Worm (Caenorhabditis elegans) whole organism, late embryonic: ENCODE data around the gene zyg-11.

Experiments used
- C38D4.7 ChIP-seq: fragments of 200-800 bp; sonication (Bioruptor generic); optimal IDR thresholded peaks from 2 replicates; lab custom pipeline; 2018; ENCODE audit warnings: mild to moderate bottlenecking, missing genetic modification characterization, moderate library complexity, missing compliant biosample characterization
- K09A11.1 ChIP-seq: sonication (generic microtip); optimal IDR thresholded peaks from 2 replicates; lab custom pipeline; 2017; ENCODE audit warnings: antibody characterized with exemption, mild to moderate bottlenecking, missing genetic modification characterization, missing compliant biosample characterization; ENCODE audit not compliant: insufficient read depth
- T23F11.4 ChIP-seq: fragments of 200-800 bp; sonication (Bioruptor generic); optimal IDR thresholded peaks from 2 replicates; lab custom pipeline; 2018; ENCODE audit warnings: mild to moderate bottlenecking, missing genetic modification characterization, missing compliant biosample characterization
- ceh-18 ChIP-seq: sonication (generic microtip); optimal IDR thresholded peaks from 2 replicates; lab custom pipeline; 2016; ENCODE audit warnings: missing genetic modification characterization, missing compliant biosample characterization
- ceh-19 ChIP-seq: fragments of 200-800 bp; sonication (Bioruptor generic); optimal IDR thresholded peaks from 2 replicates; lab custom pipeline; 2018; ENCODE audit warnings: mild to moderate bottlenecking, missing genetic modification characterization, missing compliant biosample characterization
- ceh-24 ChIP-seq: sonication (generic microtip); optimal IDR thresholded peaks from 2 replicates; lab custom pipeline; 2016; ENCODE audit warnings: mild to moderate bottlenecking, missing genetic modification characterization, missing compliant biosample characterization
- ceh-31 ChIP-seq: sonication (generic microtip); optimal IDR thresholded peaks from 2 replicates; lab custom pipeline; 2016; ENCODE audit warnings: missing genetic modification characterization, missing compliant biosample characterization
- ceh-45 ChIP-seq: fragments of 200-800 bp; sonication (Bioruptor generic); IDR thresholded peaks from 2 replicates; pipeline ENCODE4 v1.3.6; 2022; ENCODE audit warnings: missing genetic modification reagents, missing genetic modification characterization, missing compliant biosample characterization
- ceh-48 ChIP-seq: sonication (generic microtip); optimal IDR thresholded peaks from 2 replicates; lab custom pipeline; 2016; ENCODE audit warnings: missing genetic modification characterization, inconsistent platforms, missing compliant biosample characterization
- che-1 ChIP-seq: sonication (generic microtip); optimal IDR thresholded peaks from 2 replicates; lab custom pipeline; 2016; ENCODE audit warnings: mild to moderate bottlenecking, missing genetic modification characterization, missing compliant biosample characterization
- dmd-4 ChIP-seq: sonication (generic microtip); optimal IDR thresholded peaks from 2 replicates; lab custom pipeline; 2016; ENCODE audit warnings: borderline replicate concordance, missing genetic modification characterization, missing compliant biosample characterization
- dve-1 ChIP-seq: sonication (generic microtip); optimal IDR thresholded peaks from 2 replicates; lab custom pipeline; 2017; ENCODE audit warnings: antibody characterized with exemption, mild to moderate bottlenecking, missing genetic modification characterization, missing compliant biosample characterization
- elt-2 ChIP-seq: sonication (generic microtip); optimal IDR thresholded peaks from 2 replicates; lab custom pipeline; 2016; ENCODE audit warnings: missing genetic modification reagents, missing genetic modification characterization, missing compliant biosample characterization
- ets-4 ChIP-seq: sonication (generic microtip); optimal IDR thresholded peaks from 2 replicates; lab custom pipeline; 2016; ENCODE audit warnings: missing genetic modification characterization, missing compliant biosample characterization
- fax-1 ChIP-seq: sonication (generic microtip); optimal IDR thresholded peaks from 2 replicates; lab custom pipeline; 2016; ENCODE audit warnings: missing genotype, missing genetic modification characterization, missing compliant biosample characterization
- fkh-6 ChIP-seq: sonication (generic microtip); optimal IDR thresholded peaks from 2 replicates; lab custom pipeline; 2016; ENCODE audit warnings: missing genetic modification characterization, missing compliant biosample characterization
- gmeb-2 ChIP-seq: sonication (generic microtip); optimal IDR thresholded peaks from 2 replicates; lab custom pipeline; 2016; ENCODE audit warnings: missing genetic modification characterization, inconsistent platforms, missing compliant biosample characterization
- hlh-13 ChIP-seq: fragments of 200-800 bp; sonication (Bioruptor generic); optimal IDR thresholded peaks from 2 replicates; lab custom pipeline; 2018; ENCODE audit warnings: mild to moderate bottlenecking, missing genetic modification characterization, missing compliant biosample characterization
- hlh-30 ChIP-seq: sonication (generic microtip); optimal IDR thresholded peaks from 2 replicates; lab custom pipeline; 2017; ENCODE audit warnings: antibody characterized with exemption, missing genetic modification characterization, missing compliant biosample characterization; ENCODE audit not compliant: insufficient read depth
- hlh-8 ChIP-seq: sonication (generic microtip); optimal IDR thresholded peaks from 2 replicates; lab custom pipeline; 2016; ENCODE audit warnings: missing genotype, missing genetic modification characterization, missing compliant biosample characterization
- lin-11 ChIP-seq: fragments of 200-800 bp; sonication (Bioruptor generic); optimal IDR thresholded peaks from 2 replicates; lab custom pipeline; 2018; ENCODE audit warnings: mild to moderate bottlenecking, missing genetic modification characterization, missing compliant biosample characterization
- nfya-1 ChIP-seq: sonication (generic microtip); optimal IDR thresholded peaks from 2 replicates; lab custom pipeline; 2017; ENCODE audit warnings: missing genetic modification characterization, mild to moderate bottlenecking, missing compliant biosample characterization, antibody characterized with exemption, moderate library complexity
- nhr-232 ChIP-seq: sonication (generic microtip); optimal IDR thresholded peaks from 2 replicates; lab custom pipeline; 2016; ENCODE audit warnings: missing genetic modification characterization, missing compliant biosample characterization
- npax-4 ChIP-seq: sonication (generic microtip); optimal IDR thresholded peaks from 2 replicates; lab custom pipeline; 2016; ENCODE audit warnings: missing genetic modification characterization, missing compliant biosample characterization
- odd-2 ChIP-seq: sonication (generic microtip); optimal IDR thresholded peaks from 2 replicates; lab custom pipeline; 2017; ENCODE audit warnings: antibody characterized with exemption, mild to moderate bottlenecking, missing genetic modification characterization, missing compliant biosample characterization
- pag-3 ChIP-seq: sonication (generic microtip); optimal IDR thresholded peaks from 2 replicates; lab custom pipeline; 2016; ENCODE audit warnings: missing compliant biosample characterization, missing genetic modification characterization, borderline replicate concordance
- pha-4 ChIP-seq: fragments of 150-350 bp; optimal IDR thresholded peaks from 2 replicates; lab custom pipeline; 2018; ENCODE audit warnings: missing biosample characterization, missing genetic modification reagents, missing genetic modification characterization
- pqm-1 ChIP-seq: sonication (generic microtip); optimal IDR thresholded peaks from 2 replicates; lab custom pipeline; 2016; ENCODE audit warnings: missing genetic modification characterization, missing compliant biosample characterization
- sox-2 ChIP-seq: fragments of 200-800 bp; sonication (Bioruptor generic); IDR thresholded peaks from 2 replicates; pipeline ENCODE4 v1.3.6; 2022; ENCODE audit warnings: missing genetic modification reagents, missing genetic modification characterization, missing compliant biosample characterization
- syd-9 ChIP-seq: sonication (generic microtip); optimal IDR thresholded peaks from 2 replicates; lab custom pipeline; 2016; ENCODE audit warnings: mild to moderate bottlenecking, missing genetic modification characterization, moderate library complexity, missing compliant biosample characterization
- tbx-7 ChIP-seq: sonication (generic microtip); optimal IDR thresholded peaks from 2 replicates; lab custom pipeline; 2016; ENCODE audit warnings: missing genotype, missing genetic modification characterization, missing compliant biosample characterization
- ttx-3 ChIP-seq: sonication (generic microtip); optimal IDR thresholded peaks from 2 replicates; lab custom pipeline; 2016; ENCODE audit warnings: missing genetic modification reagents, missing genetic modification characterization, missing compliant biosample characterization
- unc-3 ChIP-seq, 2 experiments: fragments of 200-800 bp in 1 of 2; sonication (Bioruptor generic) in 1 of 2; sonication (generic microtip) in 1 of 2; conservative IDR thresholded peaks in 1 of 2; optimal IDR thresholded peaks in 1 of 2; 2 replicates each; pipeline versions ENCODE4 v1.3.6 to Lab custom; 2016 to 2022; ENCODE audit warnings: missing compliant biosample characterization in 2 of 2, missing genetic modification characterization in 2 of 2, missing genetic modification reagents in 1 of 2
- unc-42 ChIP-seq: sonication (generic microtip); optimal IDR thresholded peaks from 2 replicates; lab custom pipeline; 2016; ENCODE audit warnings: missing genotype, missing genetic modification characterization, missing compliant biosample characterization
- unc-55 ChIP-seq: sonication (generic microtip); optimal IDR thresholded peaks from 2 replicates; lab custom pipeline; 2017; ENCODE audit warnings: missing biosample characterization, missing genetic modification reagents, missing genetic modification characterization
- unc-86 ChIP-seq: sonication (generic microtip); optimal IDR thresholded peaks from 2 replicates; lab custom pipeline; 2016; ENCODE audit warnings: missing genetic modification characterization, missing compliant biosample characterization
- zip-5 ChIP-seq: sonication (generic microtip); optimal IDR thresholded peaks from 2 replicates; lab custom pipeline; 2016; ENCODE audit warnings: missing genetic modification characterization, missing compliant biosample characterization
- ztf-16 ChIP-seq: sonication (generic microtip); optimal IDR thresholded peaks from 2 replicates; lab custom pipeline; 2017; ENCODE audit warnings: missing genetic modification characterization, missing compliant biosample characterization

zyg-11 gene

DNA sequence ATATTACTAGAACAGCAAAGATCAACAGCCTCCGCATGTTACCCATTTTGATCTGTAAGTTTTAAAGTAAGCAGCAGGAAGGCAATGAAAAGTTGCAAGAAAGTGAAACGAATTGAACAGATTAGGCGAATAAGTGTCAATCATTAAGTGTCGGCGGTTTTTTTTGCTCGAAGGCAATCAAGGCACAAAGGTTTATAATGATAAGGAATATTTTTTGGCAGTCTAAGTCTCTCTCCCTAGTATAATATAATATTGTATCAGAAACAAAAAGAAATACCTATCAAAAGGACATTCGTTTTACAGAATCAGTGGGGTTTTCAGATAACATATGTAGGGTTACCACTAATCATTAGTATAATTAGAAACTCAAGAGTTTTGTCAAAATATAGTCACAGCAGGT lies 15.2 kb downstream of the zyg-11 start, which contains the start of gene nrf-6:
TSS of gene nrf-6 (minus strand) at position 52 of the 400 bp plus-strand sequence.
- TF ChIP-seq fax-1 (tag; lab: Kevin White, UChicago): no peak
- peak; percentile 80 for TF ChIP-seq elt-2 (tag; lab: Kevin White, UChicago)

DNA sequence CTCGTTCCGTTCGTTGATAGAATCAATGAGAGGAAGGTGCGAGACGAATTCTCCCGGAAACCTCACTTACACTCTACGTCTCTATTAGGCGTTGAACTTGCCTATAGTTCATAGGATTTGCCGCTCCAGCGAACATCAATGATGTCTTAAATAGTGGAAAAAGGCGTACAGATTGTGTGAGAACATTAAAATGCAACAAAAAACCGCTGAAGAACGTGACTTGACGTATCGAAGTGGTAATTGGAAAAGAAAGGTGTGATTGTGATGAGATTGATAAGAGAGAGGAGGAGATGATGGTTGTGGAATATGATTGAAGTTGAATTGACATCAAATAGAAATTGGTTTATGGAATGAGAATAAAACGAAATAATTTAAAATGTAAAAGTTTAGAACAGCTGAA lies 16.5 kb downstream of the zyg-11 start:
- TF ChIP-seq nfya-1 (tag; lab: Kevin White, UChicago) (no peak), fkh-6 (tag; lab: Kevin White, UChicago) (no peak), nhr-232 (tag; lab: Kevin White, UChicago) (no peak), unc-86 (tag; lab: Kevin White, UChicago) (no peak)

- TF ChIP-seq dve-1 (tag; lab: Kevin White, UChicago) (no peak), ceh-31 (tag; lab: Kevin White, UChicago) (no peak), dmd-4 (tag; lab: Kevin White, UChicago) (no peak), C38D4.7 (GFP tag; lab: Kevin White, UChicago) (no peak), hlh-30 (tag; lab: Kevin White, UChicago) (no peak), hlh-13 (GFP tag; lab: Kevin White, UChicago) (no peak), tbx-7 (no peak), lin-11 (tag; lab: Kevin White, UChicago) (no peak), ceh-18 (tag; lab: Kevin White, UChicago) (no peak), elt-2 (tag; lab: Kevin White, UChicago) (no peak), unc-86 (tag; lab: Kevin White, UChicago) (no peak), pha-4 (no peak), unc-55 (GFP tag; lab: Kevin White, UChicago) (no peak), ceh-48 (tag; lab: Kevin White, UChicago) (no peak), ceh-45 (no peak), pag-3 (tag; lab: Kevin White, UChicago) (no peak), ceh-19 (GFP tag; lab: Kevin White, UChicago) (no peak), ttx-3 (tag; lab: Kevin White, UChicago) (no peak), zip-5 (no peak)
Measured at ce11 chrII:8034617-8035016, 17.1 kb downstream of the zyg-11 start.

- TF ChIP-seq sox-2 (GFP tag; lab: Robert Waterston, UW): no peak
- no peak for TF ChIP-seq ets-4 (tag; lab: Kevin White, UChicago)
- no peak for TF ChIP-seq unc-3 (GFP tag; conservative IDR thresholded peaks at IDR 0.05; lab: Robert Waterston, UW)
- no peak for TF ChIP-seq unc-3 (tag; optimal IDR thresholded peaks at IDR 0.05; lab: Kevin White, UChicago)
- no peak for TF ChIP-seq gmeb-2
- TF ChIP-seq che-1 (tag; lab: Kevin White, UChicago): no peak
- TF ChIP-seq unc-55 (GFP tag; lab: Kevin White, UChicago): no peak
- TF ChIP-seq T23F11.4: no peak
- TF ChIP-seq pqm-1 (tag; lab: Kevin White, UChicago): no peak
- TF ChIP-seq npax-4 (tag; lab: Kevin White, UChicago): no peak
- TF ChIP-seq ceh-24 (tag; lab: Kevin White, UChicago): no peak
- TF ChIP-seq odd-2 (tag; lab: Kevin White, UChicago): no peak
- no peak for TF ChIP-seq unc-42
- TF ChIP-seq fax-1 (tag; lab: Kevin White, UChicago): no peak
- TF ChIP-seq ztf-16 (tag; lab: Kevin White, UChicago): no peak
- TF ChIP-seq K09A11.1 (tag; lab: Kevin White, UChicago): no peak
- TF ChIP-seq hlh-8: no peak
- TF ChIP-seq pag-3 (tag; lab: Kevin White, UChicago): no peak
- TF ChIP-seq syd-9: no peak
Measured at ce11 chrII:8035667-8036066, 18.2 kb downstream of the zyg-11 start, which contains the start of gene sap-49. TSS of gene sap-49 (minus strand) at chrII:8035767.
